Worm (Caenorhabditis elegans) whole organism, late embryonic: ENCODE results near the gene Y57G11C.46.

Experiments used
- ceh-30 ChIP-seq: fragments of 150-350 bp; optimal IDR thresholded peaks from 2 replicates; lab custom pipeline; 2014; ENCODE audit warnings: missing biosample characterization, missing genetic modification characterization
- ttx-3 ChIP-seq: sonication (generic microtip); optimal IDR thresholded peaks from 2 replicates; lab custom pipeline; 2016; ENCODE audit warnings: missing genetic modification reagents, missing genetic modification characterization, missing compliant biosample characterization

DNA sequence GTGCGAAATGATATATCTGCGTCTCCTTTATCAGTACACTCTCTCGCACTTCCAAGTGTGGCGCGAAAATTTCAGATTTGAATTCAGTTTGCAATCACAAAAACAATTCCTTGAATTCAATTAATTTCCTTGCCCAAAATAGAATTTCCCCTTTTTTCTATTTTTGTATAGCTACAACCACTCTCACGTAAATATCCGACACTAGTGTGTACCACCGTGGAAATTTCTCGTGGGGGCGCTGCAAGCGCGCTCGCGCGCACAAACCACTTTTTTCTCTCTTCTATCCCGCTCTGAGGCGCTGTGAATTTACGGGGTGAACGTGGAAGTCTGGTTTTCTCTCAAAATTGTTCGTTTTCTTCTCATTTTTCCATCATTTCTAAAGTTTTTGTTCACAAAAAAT is 34.7 kb downstream of the Y57G11C.46 start, which contains the start of gene Y57G11C.8:
- TF ChIP-seq ceh-30 (tag; lab: Kevin White, UChicago) (no peak), ttx-3 (tag; lab: Kevin White, UChicago) (no peak)
